Fruit fly (Drosophila melanogaster) whole organism, embryonic: Measurements from ENCODE around the gene CG6168.

Source experiments
- Bgb ChIP-seq: fragments of 200-800 bp; sonication (Bioruptor generic); IDR thresholded peaks from 2 replicates; pipeline ENCODE4 v1.3.6; 2022; ENCODE audit warnings: missing biosample characterization, missing genetic modification characterization; ENCODE audit not compliant: partially characterized antibody
- CG10321 ChIP-seq: fragments of 200-800 bp; sonication (Bioruptor generic); IDR thresholded peaks from 2 replicates; pipeline ENCODE4 v1.3.6; 2022; ENCODE audit warnings: missing biosample characterization, missing genetic modification characterization
- CG11093 ChIP-seq: fragments of 200-800 bp; sonication (Bioruptor generic); IDR thresholded peaks from 3 replicates; pipeline ENCODE4 v1.3.6; 2022; ENCODE audit warnings: missing biosample characterization, missing genetic modification characterization
- CG12219 ChIP-seq: fragments of 200-800 bp; sonication (Bioruptor generic); optimal IDR thresholded peaks from 3 replicates; lab custom pipeline; 2018; ENCODE audit warnings: missing biosample characterization, mild to moderate bottlenecking, missing genetic modification characterization
- CG12299 ChIP-seq: fragments of 200-800 bp; sonication (Bioruptor generic); optimal IDR thresholded peaks from 2 replicates; lab custom pipeline; 2018; ENCODE audit warnings: missing biosample characterization, mild to moderate bottlenecking, missing genetic modification characterization
- CG14667 ChIP-seq: fragments of 200-800 bp; sonication (Bioruptor generic); IDR thresholded peaks from 2 replicates; pipeline ENCODE4 v1.3.6; 2022; ENCODE audit warnings: missing biosample characterization, missing genetic modification characterization
- CG1832 ChIP-seq: fragments of 200-800 bp; sonication (Bioruptor generic); optimal IDR thresholded peaks from 2 replicates; lab custom pipeline; 2017; ENCODE audit warnings: missing biosample characterization, mild to moderate bottlenecking, missing genetic modification characterization, inconsistent platforms
- CG18619 ChIP-seq: fragments of 200-800 bp; sonication (Bioruptor generic); optimal IDR thresholded peaks from 3 replicates; lab custom pipeline; 2017; ENCODE audit warnings: missing biosample characterization, mild to moderate bottlenecking, missing genetic modification characterization
- CG34224 ChIP-seq: fragments of 200-800 bp; sonication (Bioruptor generic); IDR thresholded peaks from 3 replicates; pipeline ENCODE4 v1.3.6; 2022; ENCODE audit warnings: missing biosample characterization, missing genetic modification characterization; ENCODE audit not compliant: partially characterized antibody
- CG42726 ChIP-seq: fragments of 200-800 bp; sonication (Bioruptor generic); IDR thresholded peaks from 2 replicates; pipeline ENCODE4 v1.3.6; 2022; ENCODE audit warnings: missing biosample characterization, missing genetic modification characterization; ENCODE audit not compliant: partially characterized antibody
- CG4820 ChIP-seq: fragments of 200-800 bp; sonication (Bioruptor generic); optimal IDR thresholded peaks from 3 replicates; lab custom pipeline; 2016; ENCODE audit warnings: missing biosample characterization, missing genetic modification characterization
- CG7963 ChIP-seq: fragments of 200-800 bp; sonication (Bioruptor generic); IDR thresholded peaks from 3 replicates; pipeline ENCODE4 v1.3.6; 2022; ENCODE audit warnings: missing biosample characterization, missing genetic modification characterization; ENCODE audit not compliant: partially characterized antibody
- CG9609 ChIP-seq: fragments of 200-800 bp; sonication (Bioruptor generic); optimal IDR thresholded peaks from 3 replicates; lab custom pipeline; 2016; ENCODE audit warnings: missing biosample characterization, missing genetic modification characterization
- Chrac-16 ChIP-seq: fragments of 200-800 bp; sonication (Bioruptor generic); optimal IDR thresholded peaks from 3 replicates; lab custom pipeline; 2016; ENCODE audit warnings: missing biosample characterization, missing genetic modification characterization
- D ChIP-seq, 2 experiments: fragments of 200-800 bp in 1 of 2; fragments of >200 bp in 1 of 2; sonication (Bioruptor generic) in 1 of 2; optimal IDR thresholded peaks; 2 replicates in 1 of 2; 3 replicates in 1 of 2; lab custom pipeline; 2017; ENCODE audit warnings: mild to moderate bottlenecking in 1 of 2, missing biosample characterization in 1 of 2, missing genetic modification characterization in 1 of 2, missing genetic modification reagents in 1 of 2
- Dfd ChIP-seq, 2 experiments: fragments of >200 bp; optimal IDR thresholded peaks; 2 replicates each; lab custom pipeline; 2017; ENCODE audit warnings: missing biosample characterization in 2 of 2, missing genetic modification characterization in 2 of 2
- Fer2 ChIP-seq: fragments of 200-800 bp; sonication (Bioruptor generic); optimal IDR thresholded peaks from 2 replicates; lab custom pipeline; 2018; ENCODE audit warnings: missing biosample characterization, mild to moderate bottlenecking, missing genetic modification characterization, moderate library complexity
- Mad ChIP-seq: fragments of 200-800 bp; sonication (Bioruptor generic); optimal IDR thresholded peaks from 2 replicates; lab custom pipeline; 2016; ENCODE audit warnings: missing biosample characterization, missing genetic modification characterization
- Meics ChIP-seq: fragments of 200-800 bp; sonication (Bioruptor generic); optimal IDR thresholded peaks from 2 replicates; lab custom pipeline; 2017; ENCODE audit warnings: missing biosample characterization, mild to moderate bottlenecking, missing genetic modification characterization
- NC2α ChIP-seq: fragments of 200-800 bp; sonication (Bioruptor generic); optimal IDR thresholded peaks from 2 replicates; lab custom pipeline; 2016; ENCODE audit warnings: missing biosample characterization, missing genetic modification characterization
- Neu2 ChIP-seq: fragments of 200-800 bp; sonication (Bioruptor generic); optimal IDR thresholded peaks from 3 replicates; lab custom pipeline; 2016; ENCODE audit warnings: missing biosample characterization, missing genetic modification characterization, borderline replicate concordance
- Oli ChIP-seq: fragments of 200-800 bp; sonication (Bioruptor generic); optimal IDR thresholded peaks from 2 replicates; lab custom pipeline; 2018; ENCODE audit warnings: missing biosample characterization, mild to moderate bottlenecking, missing genetic modification characterization, moderate library complexity
- Optix ChIP-seq: fragments of 200-800 bp; sonication (Bioruptor generic); IDR thresholded peaks from 3 replicates; pipeline ENCODE4 v1.3.6; 2022; ENCODE audit warnings: missing biosample characterization, missing genetic modification characterization
- Poxn ChIP-seq: fragments of 200-800 bp; sonication (Bioruptor generic); IDR thresholded peaks from 2 replicates; pipeline ENCODE4 v1.3.6; 2022; ENCODE audit warnings: missing biosample characterization, missing genetic modification characterization
- Sin3A ChIP-seq: fragments of >200 bp; optimal IDR thresholded peaks from 2 replicates; lab custom pipeline; 2018
- Sry-β ChIP-seq: fragments of 200-800 bp; sonication (Bioruptor generic); optimal IDR thresholded peaks from 2 replicates; lab custom pipeline; 2018; ENCODE audit warnings: missing biosample characterization, mild to moderate bottlenecking, missing genetic modification characterization, moderate library complexity
- Tbp ChIP-seq: fragments of >200 bp; optimal IDR thresholded peaks from 2 replicates; lab custom pipeline; 2018; ENCODE audit warnings: missing biosample characterization, missing genetic modification characterization
- Xbp1 ChIP-seq: fragments of 200-800 bp; sonication (Bioruptor generic); optimal IDR thresholded peaks from 3 replicates; lab custom pipeline; 2016; ENCODE audit warnings: missing biosample characterization, mild to moderate bottlenecking, missing genetic modification characterization
- YL-1 ChIP-seq: fragments of 200-800 bp; sonication (Bioruptor generic); optimal IDR thresholded peaks from 3 replicates; lab custom pipeline; 2017; ENCODE audit warnings: missing biosample characterization, mild to moderate bottlenecking, missing genetic modification characterization
- amos ChIP-seq: fragments of 200-800 bp; sonication (Bioruptor generic); IDR thresholded peaks from 2 replicates; pipeline ENCODE4 v1.3.6; 2022; ENCODE audit warnings: missing biosample characterization, missing genetic modification characterization; ENCODE audit not compliant: partially characterized antibody
- bbx ChIP-seq: fragments of 200-800 bp; sonication (Bioruptor generic); IDR thresholded peaks from 2 replicates; pipeline ENCODE4 v1.3.6; 2022; ENCODE audit warnings: missing biosample characterization, missing genetic modification characterization; ENCODE audit not compliant: partially characterized antibody
- cas ChIP-seq: fragments of 200-800 bp; sonication (Bioruptor generic); IDR thresholded peaks from 2 replicates; pipeline ENCODE4 v1.3.6; 2022; ENCODE audit warnings: missing biosample characterization, missing genetic modification characterization
- chn ChIP-seq: fragments of 200-800 bp; sonication (Bioruptor generic); optimal IDR thresholded peaks from 2 replicates; lab custom pipeline; 2016; ENCODE audit warnings: missing biosample characterization, missing genetic modification characterization
- croc ChIP-seq: fragments of 200-800 bp; sonication (Bioruptor generic); conservative IDR thresholded peaks from 3 replicates; pipeline ENCODE4 v1.3.6; 2022; ENCODE audit warnings: missing biosample characterization, missing genetic modification characterization
- dati ChIP-seq: fragments of 200-800 bp; sonication (Bioruptor generic); IDR thresholded peaks from 2 replicates; pipeline ENCODE4 v1.3.6; 2022; ENCODE audit warnings: missing biosample characterization, missing genetic modification characterization
- dm ChIP-seq: fragments of 200-800 bp; sonication (Bioruptor generic); optimal IDR thresholded peaks from 3 replicates; lab custom pipeline; 2016; ENCODE audit warnings: missing biosample characterization, missing genetic modification characterization
- dpn ChIP-seq, 2 experiments: fragments of 200-800 bp; sonication (Bioruptor generic); optimal IDR thresholded peaks; 3 replicates each; lab custom pipeline; 2016; ENCODE audit warnings: missing biosample characterization in 2 of 2, missing genetic modification characterization in 2 of 2
- esg ChIP-seq: fragments of 200-800 bp; sonication (Bioruptor generic); conservative IDR thresholded peaks from 2 replicates; pipeline ENCODE4 v1.3.6; 2022; ENCODE audit warnings: missing biosample characterization, missing genetic modification characterization
- eyg ChIP-seq: fragments of 200-800 bp; sonication (Bioruptor generic); optimal IDR thresholded peaks from 3 replicates; lab custom pipeline; 2016; ENCODE audit warnings: missing biosample characterization, missing genetic modification characterization
- gcm2 ChIP-seq: fragments of 200-800 bp; sonication (Bioruptor generic); optimal IDR thresholded peaks from 2 replicates; lab custom pipeline; 2016; ENCODE audit warnings: missing biosample characterization, missing genetic modification characterization
- h ChIP-seq: fragments of >200 bp; optimal IDR thresholded peaks from 2 replicates; lab custom pipeline; 2017
- kay ChIP-seq: fragments of 200-800 bp; sonication (Bioruptor generic); optimal IDR thresholded peaks from 2 replicates; lab custom pipeline; 2016; ENCODE audit warnings: missing biosample characterization, missing genetic modification characterization
- lilli ChIP-seq: fragments of 200-800 bp; sonication (Bioruptor generic); optimal IDR thresholded peaks from 3 replicates; lab custom pipeline; 2016; ENCODE audit warnings: missing biosample characterization, missing genetic modification characterization
- salm ChIP-seq: fragments of 200-800 bp; sonication (Bioruptor generic); optimal IDR thresholded peaks from 2 replicates; lab custom pipeline; 2018; ENCODE audit warnings: missing biosample characterization, mild to moderate bottlenecking, missing genetic modification characterization
- tap ChIP-seq: fragments of 200-800 bp; optimal IDR thresholded peaks from 3 replicates; lab custom pipeline; 2019; ENCODE audit warnings: missing biosample characterization, mild to moderate bottlenecking, missing genetic modification characterization, moderate library complexity
- ttk ChIP-seq: fragments of 200-800 bp; sonication (Bioruptor generic); IDR thresholded peaks from 2 replicates; pipeline ENCODE4 v2.1.2; 2022; ENCODE audit warnings: missing biosample characterization, missing genetic modification characterization
- vnd ChIP-seq: fragments of 200-800 bp; sonication (Bioruptor generic); IDR thresholded peaks from 3 replicates; pipeline ENCODE4 v1.3.6; 2022; ENCODE audit warnings: missing biosample characterization, missing genetic modification characterization; ENCODE audit not compliant: partially characterized antibody
- vvl ChIP-seq: fragments of 200-800 bp; sonication (Bioruptor generic); IDR thresholded peaks from 2 replicates; pipeline ENCODE4 v1.3.6; 2022; ENCODE audit warnings: missing biosample characterization, missing genetic modification characterization
- zfh1 ChIP-seq: fragments of 200-800 bp; sonication (Bioruptor generic); IDR thresholded peaks from 3 replicates; pipeline ENCODE4 v1.3.6; 2022; ENCODE audit warnings: missing biosample characterization, missing genetic modification characterization
- zfh2 ChIP-seq: fragments of 200-800 bp; sonication (Bioruptor generic); optimal IDR thresholded peaks from 2 replicates; lab custom pipeline; 2016; ENCODE audit warnings: missing biosample characterization, missing genetic modification characterization

Gene CG6168

DNA sequence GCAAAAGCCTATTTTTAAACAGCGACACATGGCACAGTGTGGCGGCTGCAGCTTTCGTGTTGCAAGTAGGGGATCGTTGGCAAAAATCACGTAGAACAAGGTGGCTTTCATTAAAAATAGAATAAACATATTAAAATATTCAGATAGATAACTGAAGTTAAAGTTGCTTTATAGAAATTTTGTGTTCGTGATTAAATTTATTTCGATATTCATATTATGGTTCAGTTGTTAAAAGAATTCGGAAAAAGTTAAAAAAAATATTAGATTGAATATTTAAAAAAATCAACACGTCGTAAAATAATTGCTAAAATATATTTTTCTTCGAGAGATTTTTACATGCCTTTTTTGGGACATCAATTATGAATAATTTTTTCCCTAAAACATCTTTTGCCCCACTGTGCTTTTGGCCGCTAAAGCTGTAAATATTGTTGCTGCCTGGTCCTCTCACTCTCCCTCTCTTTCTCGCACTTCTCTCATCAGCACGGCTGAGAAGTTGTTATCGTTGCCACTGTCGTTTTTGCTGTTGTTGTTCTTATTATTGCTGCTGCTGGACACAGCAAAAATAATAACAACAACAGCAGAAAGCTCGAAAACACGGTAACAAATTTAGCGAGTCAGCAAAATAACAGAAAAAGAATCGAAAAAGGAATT, 25.2 kb downstream of the CG6168 start (continued):
- peak; percentile 76 for TF ChIP-seq tap (tag; lab: Kevin White, UChicago)
- peak; percentile 39 for TF ChIP-seq Fer2 (tag; lab: Kevin White, UChicago)
- no peak for TF ChIP-seq vnd
- peak; percentile 23 for TF ChIP-seq kay (GFP tag; lab: Kevin White, UChicago)
- no peak for TF ChIP-seq Bgb (GFP tag; lab: Robert Waterston, UW)
- TF ChIP-seq Chrac-16 (GFP tag; lab: Kevin White, UChicago): peak; percentile 81
- TF ChIP-seq zfh2: peak; percentile 82
- no peak for TF ChIP-seq CG42726 (GFP tag; lab: Robert Waterston, UW)
- TF ChIP-seq zfh1: peak; percentile 66
- peak; percentile 67 to 82 for TF ChIP-seq dpn (GFP tag; optimal IDR thresholded peaks at IDR 0.05; lab: Kevin White, UChicago)
- TF ChIP-seq CG7963 (GFP tag; lab: Robert Waterston, UW): no peak
- peak; percentile 79 for TF ChIP-seq NC2α
- TF ChIP-seq Sry-β (GFP tag; lab: Kevin White, UChicago): peak; percentile 21
- peak; percentile 57 for TF ChIP-seq CG12299
- no peak for TF ChIP-seq bbx
- peak; percentile 73 for TF ChIP-seq CG12219 (GFP tag; lab: Kevin White, UChicago)
- TF ChIP-seq CG4820 (GFP tag; lab: Kevin White, UChicago): peak; percentile 86
- TF ChIP-seq CG14667: peak; percentile 49
- TF ChIP-seq Tbp (GFP tag; lab: Kevin White, UChicago): no peak
- TF ChIP-seq dm: peak; percentile 66
- no peak for TF ChIP-seq dati (GFP tag; lab: Robert Waterston, UW)
- peak; percentile 64 for TF ChIP-seq CG9609 (GFP tag; lab: Kevin White, UChicago)
- TF ChIP-seq CG11093 (GFP tag; lab: Robert Waterston, UW): peak; percentile 69
- no peak; the same call in 1 of the 2 replicates for TF ChIP-seq amos (GFP tag; lab: Robert Waterston, UW)
- no peak; the same call in 2 of the 3 replicates for TF ChIP-seq Optix (GFP tag; lab: Robert Waterston, UW)
- peak; percentile 13 for TF ChIP-seq eyg (GFP tag; lab: Kevin White, UChicago)
- no peak for TF ChIP-seq cas (GFP tag; lab: Robert Waterston, UW)
- TF ChIP-seq esg (GFP tag; lab: Robert Waterston, UW): peak; percentile 80
- peak; percentile 84 for TF ChIP-seq lilli (GFP tag; lab: Kevin White, UChicago)
- TF ChIP-seq Xbp1 (GFP tag; lab: Kevin White, UChicago): peak; percentile 89
- TF ChIP-seq CG10321 (GFP tag; lab: Robert Waterston, UW): peak; percentile 59; the same call in 1 of the 2 replicates
- TF ChIP-seq h: no peak
- peak; percentile 94 for TF ChIP-seq Meics (GFP tag; lab: Kevin White, UChicago)
- TF ChIP-seq salm: peak; percentile 83
- TF ChIP-seq gcm2 (GFP tag; lab: Kevin White, UChicago): peak; percentile 75
- peak; percentile 71 for TF ChIP-seq vvl (GFP tag; lab: Robert Waterston, UW)
- peak; percentile 74 for TF ChIP-seq ttk
- TF ChIP-seq CG1832: no peak
- no peak for TF ChIP-seq Poxn (GFP tag; lab: Robert Waterston, UW)
- TF ChIP-seq Sin3A (lab: Kevin White, UChicago): no peak
- peak; percentile 95 for TF ChIP-seq Oli (tag; lab: Kevin White, UChicago)
- TF ChIP-seq chn (GFP tag; lab: Kevin White, UChicago): peak; percentile 75
- TF ChIP-seq croc (GFP tag; lab: Robert Waterston, UW): peak; percentile 79
- TF ChIP-seq CG34224 (GFP tag; lab: Robert Waterston, UW): no peak
- TF ChIP-seq Mad (GFP tag; lab: Kevin White, UChicago): peak; percentile 63
- no peak for TF ChIP-seq Neu2 (GFP tag; lab: Kevin White, UChicago)
- TF ChIP-seq Dfd (GFP tag; optimal IDR thresholded peaks at IDR 0.05; lab: Kevin White, UChicago): no peak
- no peak for TF ChIP-seq D (optimal IDR thresholded peaks at IDR 0.05; lab: Kevin White, UChicago)
- peak; percentile 96 for TF ChIP-seq D (GFP tag; optimal IDR thresholded peaks at IDR 0.05; lab: Kevin White, UChicago)
- TF ChIP-seq CG18619: peak; percentile 94
- peak; percentile 91 for TF ChIP-seq YL-1 (GFP tag; lab: Kevin White, UChicago)
